Worm (Caenorhabditis elegans): ENCODE data around the gene lido-14.
A peak's percentile ranks its signal among the peaks of the same experiment; 100 is the strongest.

lido-14 gene

ce11 chrII:3358834-3359233, at the start of gene lido-14, which contains the start of gene bath-27:
TSS of gene lido-14 (plus strand) at chrII:3359134.
TSS of gene bath-27 (plus strand) at chrII:3359139.
- TF ChIP-seq egl-27 (tag; optimal IDR thresholded peaks at IDR 0.05): no peak
- TF ChIP-seq lin-29 (GFP tag; IDR thresholded peaks at IDR 0.05): no peak
- no peak for TF ChIP-seq Y105C5A.15 (GFP tag; IDR thresholded peaks at IDR 0.05)
- no peak for TF ChIP-seq fos-1 (tag; optimal IDR thresholded peaks at IDR 0.05)
- no peak for TF ChIP-seq tra-1 (GFP tag; IDR thresholded peaks at IDR 0.05)
- TF ChIP-seq hlh-11 (tag; optimal IDR thresholded peaks at IDR 0.05): no peak
- no peak for TF ChIP-seq zag-1 (tag; optimal IDR thresholded peaks at IDR 0.05)
- TF ChIP-seq zip-2 (tag; optimal IDR thresholded peaks at IDR 0.05): no peak
- TF ChIP-seq D1046.2 (GFP tag; IDR thresholded peaks at IDR 0.05): no peak
- TF ChIP-seq F37D6.2 (tag; optimal IDR thresholded peaks at IDR 0.05): no peak
- no peak for TF ChIP-seq T20F7.1 (GFP tag; optimal IDR thresholded peaks at IDR 0.05)
- no peak for TF ChIP-seq hmg-1.1 (GFP tag; IDR thresholded peaks at IDR 0.05)
- no peak for TF ChIP-seq ceh-62 (tag; optimal IDR thresholded peaks at IDR 0.05)

ce11 chrII:3309963-3310362, 49.0 kb upstream of the lido-14 start:
- peak; percentile 19; the same call in 1 of the 2 replicates for TF ChIP-seq dmd-6 (GFP tag; IDR thresholded peaks at IDR 0.05)

- TF ChIP-seq hlh-30 (tag; optimal IDR thresholded peaks at IDR 0.05; ENCODE audit: insufficient read depth) (no peak), ZK546.5 (tag; optimal IDR thresholded peaks at IDR 0.05) (no peak), mdl-1 (tag; optimal IDR thresholded peaks at IDR 0.05) (no peak), mxl-2 (GFP tag; conservative IDR thresholded peaks at IDR 0.05) (no peak), spr-1 (tag; optimal IDR thresholded peaks at IDR 0.05) (no peak), unc-130 (GFP tag; optimal IDR thresholded peaks at IDR 0.05) (no peak), lin-38 (GFP tag; IDR thresholded peaks at IDR 0.05) (peak; percentile 40), madf-9 (GFP tag; conservative IDR thresholded peaks at IDR 0.05) (no peak), duxl-1 (tag; optimal IDR thresholded peaks at IDR 0.05; ENCODE audit: poor library complexity) (peak; percentile 69), daf-16 (GFP tag; optimal IDR thresholded peaks at IDR 0.05) (no peak), daf-16 (tag; optimal IDR thresholded peaks at IDR 0.05) (peak; percentile 11), nhr-6 (tag; optimal IDR thresholded peaks at IDR 0.05) (no peak), lin-29 (GFP tag; IDR thresholded peaks at IDR 0.05) (no peak), pqm-1 (tag; optimal IDR thresholded peaks at IDR 0.05) (peak; percentile 56), dmd-6 (GFP tag; IDR thresholded peaks at IDR 0.05) (peak; percentile 13; the same call in 1 of the 2 replicates), nhr-28 (tag; optimal IDR thresholded peaks at IDR 0.05) (peak; percentile 23)
These were observed 47.8 kb upstream of the lido-14 start for ce11 chrII:3310957-3311657.

ce11 chrII:3313442-3313841, 45.5 kb upstream of the lido-14 start, which contains the start of gene F39E9.6:
TSS of gene F39E9.6 (minus strand) at chrII:3313542.
- no peak for TF ChIP-seq attf-4 (tag; optimal IDR thresholded peaks at IDR 0.05)

- TF ChIP-seq egl-27 (tag; optimal IDR thresholded peaks at IDR 0.05): no peak
- TF ChIP-seq dmd-8 (GFP tag; IDR thresholded peaks at IDR 0.05): no peak
- no peak for TF ChIP-seq lin-38 (GFP tag; IDR thresholded peaks at IDR 0.05)
- no peak for TF ChIP-seq ceh-44 (GFP tag; IDR thresholded peaks at IDR 0.05)
- TF ChIP-seq ztf-11 (tag; optimal IDR thresholded peaks at IDR 0.05): no peak
- TF ChIP-seq nhr-28 (tag; optimal IDR thresholded peaks at IDR 0.05): peak; percentile 68
- TF ChIP-seq daf-16 (GFP tag; optimal IDR thresholded peaks at IDR 0.05): no peak
- TF ChIP-seq daf-16 (tag; optimal IDR thresholded peaks at IDR 0.05): peak; percentile 20
- TF ChIP-seq Y48G9A.11 (GFP tag; IDR thresholded peaks at IDR 0.05): no peak
- TF ChIP-seq F37D6.2 (tag; optimal IDR thresholded peaks at IDR 0.05): no peak
- TF ChIP-seq mxl-3 (GFP tag; optimal IDR thresholded peaks at IDR 0.05): no peak
- TF ChIP-seq F44E2.7 (GFP tag; IDR thresholded peaks at IDR 0.05): no peak
- no peak for TF ChIP-seq rbr-2 (tag; optimal IDR thresholded peaks at IDR 0.05)
- peak; percentile 87 for TF ChIP-seq php-3 (GFP tag; IDR thresholded peaks at IDR 0.05)
- no peak for TF ChIP-seq ZK546.5 (tag; optimal IDR thresholded peaks at IDR 0.05)
- TF ChIP-seq mdl-1 (tag; optimal IDR thresholded peaks at IDR 0.05): no peak
- TF ChIP-seq nhr-6 (tag; optimal IDR thresholded peaks at IDR 0.05): no peak
- peak; percentile 23 for TF ChIP-seq dve-1 (tag; optimal IDR thresholded peaks at IDR 0.05; ENCODE audit: insufficient read depth)
- no peak for TF ChIP-seq aly-2 (tag; optimal IDR thresholded peaks at IDR 0.05)
- TF ChIP-seq duxl-1 (tag; optimal IDR thresholded peaks at IDR 0.05; ENCODE audit: poor library complexity): no peak
- no peak for TF ChIP-seq ceh-28 (tag; optimal IDR thresholded peaks at IDR 0.05)
- peak; percentile 73 for TF ChIP-seq dmd-6 (GFP tag; IDR thresholded peaks at IDR 0.05)
- no peak for TF ChIP-seq nhr-102 (tag; optimal IDR thresholded peaks at IDR 0.05)
- TF ChIP-seq Y5F2A.4 (GFP tag; optimal IDR thresholded peaks at IDR 0.05): no peak
- no peak for TF ChIP-seq nhr-42 (GFP tag; IDR thresholded peaks at IDR 0.05)
These were observed 40.1 kb upstream of the lido-14 start for ce11 chrII:3318839-3319238.

Measured in whole organism, L4 larva.